Fruit fly (Drosophila melanogaster) S2 (cell line): ENCODE results near the gene holn1.

Experiments used
- CG8478 ChIP-seq: fragments of >200 bp; optimal IDR thresholded peaks from 2 replicates; lab custom pipeline; 2018
- CTCF ChIP-seq, 2 experiments: fragments of >200 bp; optimal IDR thresholded peaks; 2 replicates each; lab custom pipeline; 2018

DNA sequence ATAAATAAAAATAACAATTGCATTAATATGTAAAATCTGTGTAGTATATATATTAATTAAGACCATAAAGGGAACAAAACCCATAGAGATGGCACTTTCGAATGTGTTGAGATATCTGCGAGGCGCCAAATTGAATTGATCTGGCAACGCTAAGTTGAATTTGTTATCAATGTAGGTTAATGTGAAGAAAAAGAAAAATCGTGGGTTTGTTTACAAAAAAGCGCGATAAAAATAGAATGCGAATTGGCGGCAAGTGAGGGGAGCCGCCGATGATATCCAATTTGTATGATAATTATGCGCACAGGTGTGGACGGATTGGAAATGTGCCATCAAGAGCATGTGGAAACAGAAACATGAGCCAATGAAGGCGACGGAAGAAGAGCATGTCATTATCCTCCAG is 44.1 kb downstream of the holn1 start:
- no peak for TF ChIP-seq CG8478 (lab: Kevin White, UChicago)
- no peak for TF ChIP-seq CTCF (optimal IDR thresholded peaks at IDR 0.05; lab: Kevin White, UChicago)
